Fruit fly (Drosophila melanogaster): ENCODE results near the gene ddbt.

The ddbt gene

dm6 chr3L:294841-295408 is 22.0 kb upstream of the ddbt start:
- no peak for TF ChIP-seq EcR (GFP tag; optimal IDR thresholded peaks at IDR 0.05)
- TF ChIP-seq psq (optimal IDR thresholded peaks at IDR 0.05) = no peak
- TF ChIP-seq CG8478 (optimal IDR thresholded peaks at IDR 0.05) = no peak
- no peak for TF ChIP-seq pan (optimal IDR thresholded peaks at IDR 0.05)
- no peak for TF ChIP-seq usp (GFP tag; optimal IDR thresholded peaks at IDR 0.05)
- TF ChIP-seq Dll (optimal IDR thresholded peaks at IDR 0.05) = no peak

dm6 chr3L:297240-297639 is 19.6 kb upstream of the ddbt start:
- TF ChIP-seq usp (GFP tag; optimal IDR thresholded peaks at IDR 0.05) (no peak), CG8478 (optimal IDR thresholded peaks at IDR 0.05) (no peak), Dll (optimal IDR thresholded peaks at IDR 0.05) (no peak), pan (optimal IDR thresholded peaks at IDR 0.05) (no peak), psq (optimal IDR thresholded peaks at IDR 0.05) (no peak), EcR (GFP tag; optimal IDR thresholded peaks at IDR 0.05) (no peak)

- no peak for TF ChIP-seq psq (optimal IDR thresholded peaks at IDR 0.05)
- no peak for TF ChIP-seq Dll (optimal IDR thresholded peaks at IDR 0.05)
- TF ChIP-seq pan (optimal IDR thresholded peaks at IDR 0.05) = no peak
- no peak for TF ChIP-seq usp (GFP tag; optimal IDR thresholded peaks at IDR 0.05)
- TF ChIP-seq CG8478 (optimal IDR thresholded peaks at IDR 0.05) = no peak
Observed at dm6 chr3L:298459-298858, 18.4 kb upstream of the ddbt start.

dm6 chr3L:299952-300605 is 16.8 kb upstream of the ddbt start:
- no peak for TF ChIP-seq psq (optimal IDR thresholded peaks at IDR 0.05)
- no peak for TF ChIP-seq usp (GFP tag; optimal IDR thresholded peaks at IDR 0.05)
- TF ChIP-seq Dll (optimal IDR thresholded peaks at IDR 0.05) = no peak
- no peak for TF ChIP-seq EcR (GFP tag; optimal IDR thresholded peaks at IDR 0.05)

dm6 chr3L:311607-312006 is 5.3 kb upstream of the ddbt start:
- TF ChIP-seq EcR (GFP tag; optimal IDR thresholded peaks at IDR 0.05) (no peak), pan (optimal IDR thresholded peaks at IDR 0.05) (no peak), CG8478 (optimal IDR thresholded peaks at IDR 0.05) (no peak)

- TF ChIP-seq usp (GFP tag; optimal IDR thresholded peaks at IDR 0.05) = no peak
- TF ChIP-seq psq (optimal IDR thresholded peaks at IDR 0.05) = no peak
- no peak for TF ChIP-seq Dll (optimal IDR thresholded peaks at IDR 0.05)
- no peak for TF ChIP-seq pan (optimal IDR thresholded peaks at IDR 0.05)
- no peak for TF ChIP-seq EcR (GFP tag; optimal IDR thresholded peaks at IDR 0.05)
- no peak for TF ChIP-seq CG8478 (optimal IDR thresholded peaks at IDR 0.05)
Observed at dm6 chr3L:312323-312722, 4.6 kb upstream of the ddbt start.

dm6 chr3L:315140-315539 is 1.7 kb upstream of the ddbt start:
- no peak for TF ChIP-seq Dll (optimal IDR thresholded peaks at IDR 0.05)
- TF ChIP-seq EcR (GFP tag; optimal IDR thresholded peaks at IDR 0.05) = no peak
- TF ChIP-seq CG8478 (optimal IDR thresholded peaks at IDR 0.05) = no peak
- TF ChIP-seq usp (GFP tag; optimal IDR thresholded peaks at IDR 0.05) = no peak
- TF ChIP-seq psq (optimal IDR thresholded peaks at IDR 0.05) = no peak
- TF ChIP-seq pan (optimal IDR thresholded peaks at IDR 0.05) = no peak

- no peak for TF ChIP-seq Dll (optimal IDR thresholded peaks at IDR 0.05)
- peak; percentile 88 for TF ChIP-seq CG8478 (optimal IDR thresholded peaks at IDR 0.05)
Observed at dm6 chr3L:319145-320009, 2.5 kb downstream of the ddbt start, which contains the start of gene fwd. TSS of gene fwd (minus strand) at chr3L:319884.

- TF ChIP-seq psq (optimal IDR thresholded peaks at IDR 0.05) = no peak
- no peak for TF ChIP-seq CG8478 (optimal IDR thresholded peaks at IDR 0.05)
- TF ChIP-seq EcR (GFP tag; optimal IDR thresholded peaks at IDR 0.05) = no peak
- TF ChIP-seq usp (GFP tag; optimal IDR thresholded peaks at IDR 0.05) = no peak
- TF ChIP-seq Dll (optimal IDR thresholded peaks at IDR 0.05) = no peak
- no peak for TF ChIP-seq pan (optimal IDR thresholded peaks at IDR 0.05)
Observed at dm6 chr3L:320010-320337, 3.1 kb downstream of the ddbt start.

- TF ChIP-seq CG8478 (optimal IDR thresholded peaks at IDR 0.05) (no peak), EcR (GFP tag; optimal IDR thresholded peaks at IDR 0.05) (no peak), usp (GFP tag; optimal IDR thresholded peaks at IDR 0.05) (no peak), Dll (optimal IDR thresholded peaks at IDR 0.05) (no peak), pan (optimal IDR thresholded peaks at IDR 0.05) (no peak), psq (optimal IDR thresholded peaks at IDR 0.05) (no peak)
Observed at dm6 chr3L:320798-321197, 3.9 kb downstream of the ddbt start.

dm6 chr3L:321495-321894 is 4.6 kb downstream of the ddbt start:
- TF ChIP-seq CG8478 (optimal IDR thresholded peaks at IDR 0.05) (no peak), Dll (optimal IDR thresholded peaks at IDR 0.05) (no peak), usp (GFP tag; optimal IDR thresholded peaks at IDR 0.05) (no peak), psq (optimal IDR thresholded peaks at IDR 0.05) (no peak), EcR (GFP tag; optimal IDR thresholded peaks at IDR 0.05) (no peak)

- TF ChIP-seq CG8478 (optimal IDR thresholded peaks at IDR 0.05) = no peak
- no peak for TF ChIP-seq psq (optimal IDR thresholded peaks at IDR 0.05)
- TF ChIP-seq pan (optimal IDR thresholded peaks at IDR 0.05) = no peak
- no peak for TF ChIP-seq Dll (optimal IDR thresholded peaks at IDR 0.05)
- no peak for TF ChIP-seq usp (GFP tag; optimal IDR thresholded peaks at IDR 0.05)
- TF ChIP-seq EcR (GFP tag; optimal IDR thresholded peaks at IDR 0.05) = no peak
Observed at dm6 chr3L:324486-324885, 7.6 kb downstream of the ddbt start, which contains the start of gene CG32344. TSS of gene CG32344 (minus strand) at chr3L:324720.

Data from whole organism.